Worm (Caenorhabditis elegans) whole organism, early embryonic: ENCODE measurements around the gene pkc-3.

ENCODE experiments used
- B0310.2 ChIP-seq: sonication (generic microtip); optimal IDR thresholded peaks from 2 replicates; lab custom pipeline; 2016; ENCODE audit warnings: mild to moderate bottlenecking, missing genetic modification characterization, missing compliant biosample characterization
- F13C5.2 ChIP-seq: sonication (generic microtip); optimal IDR thresholded peaks from 2 replicates; lab custom pipeline; 2017; ENCODE audit warnings: mild to moderate bottlenecking, missing genetic modification characterization, inconsistent platforms, missing compliant biosample characterization
- aly-1 ChIP-seq: sonication (generic microtip); optimal IDR thresholded peaks from 2 replicates; lab custom pipeline; 2016; ENCODE audit warnings: missing genetic modification characterization, missing compliant biosample characterization
- ama-1 ChIP-seq: fragments of 150-350 bp; optimal IDR thresholded peaks from 2 replicates; lab custom pipeline; 2014
- hmbx-1 ChIP-seq: sonication (generic microtip); optimal IDR thresholded peaks from 2 replicates; lab custom pipeline; 2016; ENCODE audit warnings: mild to moderate bottlenecking, missing genetic modification characterization, missing compliant biosample characterization
- hmg-4 ChIP-seq: fragments of 200-800 bp; sonication (Bioruptor generic); optimal IDR thresholded peaks from 2 replicates; lab custom pipeline; 2018; ENCODE audit warnings: mild to moderate bottlenecking, missing genetic modification characterization, missing compliant biosample characterization
- scrt-1 ChIP-seq: fragments of 200-800 bp; sonication (Bioruptor generic); IDR thresholded peaks from 2 replicates; pipeline ENCODE4 v1.3.6; 2022; ENCODE audit warnings: missing genetic modification characterization, missing compliant biosample characterization
- tbx-11 ChIP-seq: fragments of 200-800 bp; sonication (Bioruptor generic); IDR thresholded peaks from 2 replicates; pipeline ENCODE4 v1.3.6; 2022; ENCODE audit warnings: missing genetic modification characterization, missing compliant biosample characterization

DNA sequence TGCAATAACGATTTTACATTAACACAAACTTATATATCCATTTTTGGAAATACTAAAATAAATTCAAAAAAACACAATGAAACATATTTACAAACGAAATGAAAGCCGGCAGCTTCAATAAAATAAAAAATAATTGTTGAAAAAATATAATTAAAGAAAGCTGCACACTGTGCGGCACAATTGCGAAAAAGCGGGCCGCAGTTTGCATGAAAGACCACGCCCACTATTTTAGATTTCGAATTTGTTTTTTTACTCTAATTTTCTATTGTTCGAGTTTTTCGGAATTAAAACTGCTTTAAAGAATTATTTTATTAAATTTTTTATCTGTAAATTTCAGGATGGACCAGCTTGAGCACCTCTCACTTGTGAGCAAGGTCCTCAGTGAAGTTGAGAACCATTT is 19.4 kb downstream of the pkc-3 start, which contains the start of gene mog-5:
- no peak for TF ChIP-seq ama-1 (lab: Kevin White, UChicago)
- TF ChIP-seq hmg-4 (GFP tag; lab: Kevin White, UChicago) = no peak
- no peak for TF ChIP-seq aly-1
- no peak for TF ChIP-seq B0310.2
- peak; percentile 65; the same call in 1 of the 2 replicates for TF ChIP-seq tbx-11 (GFP tag; lab: Robert Waterston, UW)
- TF ChIP-seq F13C5.2 (tag; lab: Kevin White, UChicago) = peak; percentile 83
- TF ChIP-seq scrt-1 (GFP tag; lab: Robert Waterston, UW) = 0 out of 2 replicates have a peak, but pooled peaks have one; percentile 46
- TF ChIP-seq hmbx-1 = no peak
